Fruit fly (Drosophila melanogaster) whole organism, wandering third instar larva: ENCODE measurements around the gene tll.

Source experiments
- Abd-B ChIP-seq: fragments of >200 bp; optimal IDR thresholded peaks from 2 replicates; lab custom pipeline; 2017; ENCODE audit warnings: missing biosample characterization, missing genetic modification characterization
- CG9705 ChIP-seq: fragments of 200-800 bp; sonication (Bioruptor generic); optimal IDR thresholded peaks from 2 replicates; lab custom pipeline; 2018; ENCODE audit warnings: missing biosample characterization, mild to moderate bottlenecking, missing genetic modification characterization
- CrebA ChIP-seq: fragments of 200-800 bp; sonication (Bioruptor generic); optimal IDR thresholded peaks from 2 replicates; lab custom pipeline; 2016; ENCODE audit warnings: missing biosample characterization, mild to moderate bottlenecking, missing genetic modification characterization, borderline replicate concordance
- Dfd ChIP-seq: fragments of >200 bp; optimal IDR thresholded peaks from 2 replicates; lab custom pipeline; 2017; ENCODE audit warnings: missing biosample characterization, missing genetic modification characterization
- Dif ChIP-seq: fragments of 200-275, 200-300 bp; sonication (Bioruptor generic); optimal IDR thresholded peaks from 2 replicates; lab custom pipeline; 2018; ENCODE audit warnings: missing biosample characterization, missing genetic modification characterization; ENCODE audit not compliant: partially characterized antibody
- GATAd ChIP-seq: sonication (Bioruptor generic); optimal IDR thresholded peaks from 2 replicates; lab custom pipeline; 2016; ENCODE audit warnings: missing biosample characterization, missing genetic modification characterization
- HLH106 ChIP-seq: fragments of 200-800 bp; optimal IDR thresholded peaks from 3 replicates; lab custom pipeline; 2019; ENCODE audit warnings: missing biosample characterization, mild to moderate bottlenecking, missing genetic modification characterization, moderate library complexity
- Hnf4 ChIP-seq: fragments of 200-800 bp; sonication (Bioruptor generic); optimal IDR thresholded peaks from 2 replicates; lab custom pipeline; 2016; ENCODE audit warnings: missing biosample characterization, mild to moderate bottlenecking, missing genetic modification characterization
- Hr83 ChIP-seq: fragments of 200-300 bp; sonication (Bioruptor generic); optimal IDR thresholded peaks from 2 replicates; lab custom pipeline; 2016; ENCODE audit warnings: missing biosample characterization, mild to moderate bottlenecking, missing genetic modification characterization, moderate library complexity; ENCODE audit not compliant: poor library complexity, severe bottlenecking
- Jra ChIP-seq: sonication (Bioruptor generic); optimal IDR thresholded peaks from 2 replicates; lab custom pipeline; 2016; ENCODE audit warnings: missing biosample characterization, missing genetic modification characterization
- N ChIP-seq: fragments of >200 bp; optimal IDR thresholded peaks from 2 replicates; lab custom pipeline; 2018; ENCODE audit warnings: missing biosample characterization, missing external identifiers, missing genetic modification characterization
- OdsH ChIP-seq: fragments of 200-800 bp; sonication (Bioruptor generic); optimal IDR thresholded peaks from 2 replicates; lab custom pipeline; 2016; ENCODE audit warnings: missing biosample characterization, mild to moderate bottlenecking, missing genetic modification characterization
- Rel ChIP-seq, 2 experiments: fragments of 200-800 bp; sonication (Bioruptor generic) in 1 of 2; optimal IDR thresholded peaks; 2 replicates in 1 of 2; 3 replicates in 1 of 2; lab custom pipeline; 2016 to 2019; ENCODE audit warnings: mild to moderate bottlenecking in 2 of 2, missing biosample characterization in 2 of 2, missing genetic modification characterization in 2 of 2, moderate library complexity in 1 of 2
- Vsx2 ChIP-seq: fragments of 200-300, 225-300 bp; sonication (Bioruptor generic); optimal IDR thresholded peaks from 2 replicates; lab custom pipeline; 2018; ENCODE audit warnings: missing biosample characterization, missing genetic modification characterization; ENCODE audit not compliant: partially characterized antibody
- br ChIP-seq: fragments of 200-800 bp; sonication (Bioruptor generic); optimal IDR thresholded peaks from 2 replicates; lab custom pipeline; 2016; ENCODE audit warnings: missing biosample characterization, missing genetic modification characterization
- brk ChIP-seq: fragments of 200-800 bp; sonication (Bioruptor generic); optimal IDR thresholded peaks from 2 replicates; lab custom pipeline; 2016; ENCODE audit warnings: missing biosample characterization, mild to moderate bottlenecking, missing genetic modification characterization
- dmrt93B ChIP-seq: fragments of 200-800 bp; sonication (Bioruptor generic); optimal IDR thresholded peaks from 2 replicates; lab custom pipeline; 2018; ENCODE audit warnings: missing biosample characterization, mild to moderate bottlenecking, missing genetic modification characterization
- dsf ChIP-seq: sonication (Bioruptor generic); optimal IDR thresholded peaks from 2 replicates; lab custom pipeline; 2016; ENCODE audit warnings: missing biosample characterization, missing genetic modification characterization, borderline replicate concordance
- foxo ChIP-seq, 2 experiments: fragments of 200-800 bp; sonication (Bioruptor generic); optimal IDR thresholded peaks; 2 replicates in 1 of 2; 3 replicates in 1 of 2; lab custom pipeline; 2016 to 2017; ENCODE audit warnings: missing biosample characterization in 2 of 2, missing genetic modification characterization in 2 of 2
- fru ChIP-seq: fragments of 200-800 bp; sonication (Bioruptor generic); optimal IDR thresholded peaks from 3 replicates; lab custom pipeline; 2016; ENCODE audit warnings: missing biosample characterization, mild to moderate bottlenecking, missing genetic modification characterization
- h ChIP-seq: fragments of 200-800 bp; sonication (Bioruptor generic); optimal IDR thresholded peaks from 3 replicates; lab custom pipeline; 2016; ENCODE audit warnings: missing biosample characterization, mild to moderate bottlenecking, missing genetic modification characterization
- jim ChIP-seq: fragments of 175-275, 200-325 bp; sonication (Bioruptor generic); optimal IDR thresholded peaks from 2 replicates; lab custom pipeline; 2016; ENCODE audit warnings: missing biosample characterization, mild to moderate bottlenecking, missing genetic modification characterization
- lola ChIP-seq: fragments of >200 bp; optimal IDR thresholded peaks from 2 replicates; lab custom pipeline; 2017; ENCODE audit warnings: missing biosample characterization, missing genetic modification characterization
- pan ChIP-seq: fragments of >200 bp; optimal IDR thresholded peaks from 2 replicates; lab custom pipeline; 2017
- psq ChIP-seq: fragments of 200-800 bp; sonication (Bioruptor generic); optimal IDR thresholded peaks from 3 replicates; lab custom pipeline; 2017; ENCODE audit warnings: missing biosample characterization, mild to moderate bottlenecking, missing genetic modification characterization, moderate library complexity
- rgr ChIP-seq: fragments of 200-800 bp; sonication (Bioruptor generic); optimal IDR thresholded peaks from 3 replicates; lab custom pipeline; 2016; ENCODE audit warnings: missing biosample characterization, mild to moderate bottlenecking, missing genetic modification characterization
- tai ChIP-seq: sonication (Bioruptor generic); optimal IDR thresholded peaks from 2 replicates; lab custom pipeline; 2016; ENCODE audit warnings: missing biosample characterization, missing genetic modification characterization
- usp ChIP-seq: fragments of >200 bp; optimal IDR thresholded peaks from 2 replicates; lab custom pipeline; 2017; ENCODE audit warnings: missing biosample characterization, missing genetic modification characterization
- woc ChIP-seq: sonication (Bioruptor generic); optimal IDR thresholded peaks from 2 replicates; lab custom pipeline; 2016; ENCODE audit warnings: missing biosample characterization, mild to moderate bottlenecking, missing genetic modification characterization

The tll gene

dm6 chr3R:30803815-30804515, 48.1 kb upstream of the tll start (continued):
- TF ChIP-seq fru = peak; percentile 25
- no peak for TF ChIP-seq Hr83

dm6 chr3R:30805196-30805595, 46.9 kb upstream of the tll start:
- TF ChIP-seq rgr (GFP tag; lab: Kevin White, UChicago) = no peak
- no peak for TF ChIP-seq Hnf4 (GFP tag; lab: Kevin White, UChicago)
- TF ChIP-seq HLH106 = peak; percentile 10
- TF ChIP-seq Hr83 = no peak
- TF ChIP-seq br (GFP tag; lab: Kevin White, UChicago) = peak; percentile 4
- peak; percentile 17 for TF ChIP-seq woc (GFP tag; lab: Kevin White, UChicago)
- no peak for TF ChIP-seq jim (GFP tag; lab: Kevin White, UChicago)
- TF ChIP-seq foxo (GFP tag; optimal IDR thresholded peaks at IDR 0.05; lab: Kevin White, UChicago) = peak in 1 of 2 experiments; percentile 17

dm6 chr3R:30805762-30806371, 46.2 kb upstream of the tll start:
- TF ChIP-seq Jra (GFP tag; lab: Kevin White, UChicago) (no peak), jim (GFP tag; lab: Kevin White, UChicago) (no peak), N (GFP tag; lab: Kevin White, UChicago) (peak; percentile 66), pan (lab: Kevin White, UChicago) (no peak), HLH106 (no peak), psq (peak; percentile 68), dmrt93B (GFP tag; lab: Kevin White, UChicago) (no peak), CrebA (no peak), Hr83 (no peak), usp (GFP tag; lab: Kevin White, UChicago) (no peak), woc (GFP tag; lab: Kevin White, UChicago) (no peak), Hnf4 (GFP tag; lab: Kevin White, UChicago) (no peak), Abd-B (peak; percentile 19), Vsx2 (GFP tag; lab: Kevin White, UChicago) (no peak), lola (peak; percentile 36), brk (GFP tag; lab: Kevin White, UChicago) (no peak), OdsH (GFP tag; lab: Kevin White, UChicago) (peak; percentile 7), Dif (GFP tag; lab: Kevin White, UChicago) (peak; percentile 15), h (GFP tag; lab: Kevin White, UChicago) (peak; percentile 20), CG9705 (GFP tag; lab: Kevin White, UChicago) (no peak)

DNA sequence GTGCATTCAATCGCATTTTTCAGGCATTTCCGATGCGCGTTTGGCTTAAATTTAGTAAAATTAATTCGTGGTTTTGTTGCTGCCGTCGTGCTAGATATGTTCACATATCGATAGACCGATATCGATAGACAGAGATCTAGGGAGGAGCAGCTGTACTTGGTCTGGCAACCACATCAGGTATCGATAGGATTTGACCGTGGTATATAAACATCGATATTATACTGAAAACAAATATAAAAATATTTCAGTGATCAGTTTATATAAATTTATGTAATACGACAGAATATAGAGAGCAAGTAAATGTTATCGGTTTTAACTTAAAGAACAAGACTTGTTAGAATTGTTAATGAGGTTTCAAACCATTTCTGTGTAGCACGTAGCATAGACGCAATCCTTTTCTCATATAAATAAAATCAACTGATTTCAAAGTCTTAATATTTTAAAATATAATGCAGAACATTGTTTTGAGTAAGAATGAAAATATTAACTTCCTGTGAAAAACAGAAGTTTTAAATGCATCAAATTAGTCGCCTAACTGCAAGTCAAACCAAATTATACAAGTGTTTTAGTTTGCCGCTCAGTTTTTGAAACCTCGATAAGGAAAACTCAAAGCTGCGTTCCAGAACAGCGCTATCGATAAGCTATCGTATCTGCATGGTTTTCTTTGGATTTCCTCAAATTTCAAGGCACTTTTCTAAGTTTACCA, 45.5 kb upstream of the tll start, which contains the start of the genes wts and dj-1beta:
TSS of gene wts (minus strand) at position 130 of the 706 bp plus-strand sequence.
TSS of gene dj-1beta (plus strand) at position 628 of the 706 bp plus-strand sequence.
- peak; percentile 11 for TF ChIP-seq brk (GFP tag; lab: Kevin White, UChicago)
- peak; percentile 40 for TF ChIP-seq tai (GFP tag; lab: Kevin White, UChicago)
- TF ChIP-seq pan (lab: Kevin White, UChicago) = no peak
- no peak for TF ChIP-seq fru
- TF ChIP-seq Rel (GFP tag; optimal IDR thresholded peaks at IDR 0.05; lab: Kevin White, UChicago) = no peak
- no peak for TF ChIP-seq Rel (tag; optimal IDR thresholded peaks at IDR 0.05; lab: Kevin White, UChicago)
- peak; percentile 9 for TF ChIP-seq Hnf4 (GFP tag; lab: Kevin White, UChicago)
- TF ChIP-seq jim (GFP tag; lab: Kevin White, UChicago) = no peak
- no peak for TF ChIP-seq usp (GFP tag; lab: Kevin White, UChicago)
- no peak for TF ChIP-seq woc (GFP tag; lab: Kevin White, UChicago)
- TF ChIP-seq Dfd (GFP tag; lab: Kevin White, UChicago) = no peak
- TF ChIP-seq dsf (GFP tag; lab: Kevin White, UChicago) = no peak
- no peak for TF ChIP-seq h (GFP tag; lab: Kevin White, UChicago)
- peak; percentile 2 for TF ChIP-seq Hr83
- no peak for TF ChIP-seq GATAd (GFP tag; lab: Kevin White, UChicago)
- TF ChIP-seq, all 38 proteins: peak for 4
